Worm (Caenorhabditis elegans): ENCODE data around the gene C36B7.4.

C36B7.4 gene

DNA sequence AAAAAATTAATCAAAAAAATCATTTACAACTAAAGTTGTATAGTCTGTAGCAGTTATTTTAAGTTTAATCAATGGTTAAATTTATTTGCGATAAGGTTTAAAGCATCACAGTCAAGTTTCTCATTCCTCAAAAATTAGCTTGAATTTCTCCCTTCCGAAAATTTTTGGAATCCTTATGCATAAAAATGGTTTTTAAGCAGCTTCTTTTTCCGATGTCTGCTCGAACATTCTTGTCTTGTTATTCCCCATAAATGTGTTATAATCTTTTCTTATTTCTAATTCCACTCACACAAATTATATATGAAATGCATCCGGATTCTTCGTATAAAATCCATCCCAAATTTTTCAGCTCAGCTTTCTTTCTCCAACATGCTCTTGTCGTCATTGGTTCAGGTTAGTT is 15.7 kb upstream of the C36B7.4 start, which contains the start of gene C36B7.3 (continued):
- TF ChIP-seq mdl-1 (tag; optimal IDR thresholded peaks at IDR 0.05) = no peak
- TF ChIP-seq dmd-8 (GFP tag; IDR thresholded peaks at IDR 0.05) = no peak
- no peak for TF ChIP-seq hlh-11 (tag; optimal IDR thresholded peaks at IDR 0.05)

DNA sequence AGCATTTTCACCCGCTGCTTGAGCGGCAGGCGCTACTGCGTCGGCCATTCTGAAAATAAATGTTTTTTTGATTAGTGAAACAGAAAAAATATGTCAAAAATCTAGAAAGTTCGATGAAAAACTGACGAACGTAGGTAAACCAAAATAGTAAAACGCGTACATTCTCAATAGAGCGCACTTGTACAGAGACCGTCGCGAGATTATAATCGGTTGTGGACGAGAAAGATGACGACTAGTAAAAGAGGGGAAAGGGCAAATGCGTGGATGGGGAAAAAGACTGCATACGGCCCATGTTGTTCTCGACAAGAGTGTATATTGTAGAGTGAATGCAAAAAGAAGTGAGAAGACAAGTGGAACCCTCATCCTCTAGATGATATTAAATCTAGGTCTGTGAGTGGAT is 14.5 kb upstream of the C36B7.4 start, which contains the start of gene C36B7.6:
Gene C36B7.6, minus strand, starts transcription at position 49 of the 400 bp plus-strand sequence.
- TF ChIP-seq madf-5 (GFP tag; IDR thresholded peaks at IDR 0.05) (no peak), hlh-30 (tag; optimal IDR thresholded peaks at IDR 0.05; ENCODE audit: insufficient read depth) (peak; percentile 43), pqm-1 (tag; optimal IDR thresholded peaks at IDR 0.05) (peak; percentile 17), pha-4 (GFP tag; IDR thresholded peaks at IDR 0.05) (no peak), pha-4 (tag; optimal IDR thresholded peaks at IDR 0.05) (peak; percentile 55), nhr-28 (tag; optimal IDR thresholded peaks at IDR 0.05) (peak; percentile 55)

DNA sequence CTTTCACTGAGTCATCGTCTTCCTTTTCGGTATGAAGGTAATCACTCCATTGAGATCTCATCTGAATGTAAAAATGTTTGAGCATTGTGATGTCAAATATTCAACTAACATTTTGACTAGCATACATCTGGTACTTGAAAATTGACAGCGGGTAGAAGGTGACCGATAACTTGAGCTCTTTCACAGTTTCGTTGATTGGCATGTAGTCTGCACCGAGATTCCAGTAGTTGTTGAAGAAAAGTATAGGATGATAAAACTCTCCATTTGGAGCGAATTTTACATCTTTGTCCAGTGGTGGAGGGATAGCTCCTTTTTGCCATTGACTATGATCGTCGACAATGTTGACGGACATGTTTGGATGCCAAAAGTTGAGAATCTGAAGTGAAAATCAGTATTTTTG is 13.2 kb upstream of the C36B7.4 start:
- no peak for TF ChIP-seq F10B5.3 (tag; optimal IDR thresholded peaks at IDR 0.05)
- no peak for TF ChIP-seq F26F4.8 (GFP tag; conservative IDR thresholded peaks at IDR 0.05)
- no peak for TF ChIP-seq ceh-62 (tag; optimal IDR thresholded peaks at IDR 0.05)
- TF ChIP-seq nhr-10 (tag; optimal IDR thresholded peaks at IDR 0.05) = no peak
- peak in 1 of 2 experiments; percentile 55 for TF ChIP-seq unc-62 (GFP tag; optimal IDR thresholded peaks at IDR 0.05 in 1 of 2)
- no peak for TF ChIP-seq unc-62 (tag; optimal IDR thresholded peaks at IDR 0.05)
- TF ChIP-seq aha-1 (tag) = peak; percentile 66

DNA sequence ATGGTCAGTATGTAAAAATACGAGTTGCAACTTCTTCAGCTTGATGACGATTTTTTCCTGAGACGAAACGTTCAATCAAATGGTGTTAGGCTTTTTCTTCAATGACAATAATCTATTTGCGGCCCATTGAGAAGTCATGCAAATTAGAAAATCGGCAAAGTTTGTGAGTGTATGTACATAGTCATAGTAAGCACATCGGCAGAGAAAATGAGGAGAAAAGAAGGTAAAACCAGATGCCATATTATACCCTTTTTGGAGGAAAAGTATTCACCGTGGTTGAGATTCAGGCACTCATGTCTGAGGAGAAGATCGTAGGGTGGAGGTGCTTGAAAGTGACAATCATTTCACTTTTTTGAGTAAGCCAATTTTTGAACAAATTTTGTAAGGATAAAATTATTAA is 10.5 kb upstream of the C36B7.4 start, which contains the start of gene C36B7.5:
Gene C36B7.5, minus strand, starts transcription at position 101 of the 400 bp plus-strand sequence.
- TF ChIP-seq F44E2.7 (GFP tag; IDR thresholded peaks at IDR 0.05) = no peak
- TF ChIP-seq aha-1 (tag) = peak; percentile 64

DNA sequence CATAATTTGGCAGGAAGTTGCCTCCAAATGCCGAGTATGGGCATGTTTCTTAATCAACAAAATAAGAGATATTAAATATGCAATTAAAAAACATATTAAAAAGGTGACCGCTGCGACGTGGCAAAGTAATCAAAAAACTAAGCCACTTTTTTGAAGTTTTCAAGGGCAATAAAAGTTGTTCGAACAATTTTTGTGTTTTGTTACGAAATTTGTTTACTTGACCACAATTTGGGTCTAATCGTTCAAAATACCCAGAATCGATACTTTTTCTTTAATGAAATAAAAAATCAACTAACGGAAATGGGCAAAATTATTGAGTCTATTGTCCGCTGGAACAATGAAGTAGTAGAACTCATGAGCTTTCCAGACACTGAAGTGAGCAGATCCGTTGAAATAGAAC is 745 bp downstream of the C36B7.4 start, which contains the start of gene Y1B5A.1:
Gene Y1B5A.1, plus strand, starts transcription at position 301 of the 400 bp plus-strand sequence.
- TF ChIP-seq zip-2 (tag; optimal IDR thresholded peaks at IDR 0.05) (no peak), nhr-48 (tag; optimal IDR thresholded peaks at IDR 0.05) (no peak), nhr-6 (tag; optimal IDR thresholded peaks at IDR 0.05) (no peak), ZK337.2 (GFP tag; IDR thresholded peaks at IDR 0.05) (no peak), daf-12 (tag; optimal IDR thresholded peaks at IDR 0.05) (no peak), R02D3.7 (tag; optimal IDR thresholded peaks at IDR 0.05) (no peak), lin-39 (tag; optimal IDR thresholded peaks at IDR 0.05) (no peak), F44E2.7 (GFP tag; IDR thresholded peaks at IDR 0.05) (no peak), zag-1 (tag; optimal IDR thresholded peaks at IDR 0.05) (no peak), unc-62 (GFP tag; optimal IDR thresholded peaks at IDR 0.05 in 1 of 2) (no peak), unc-62 (tag; optimal IDR thresholded peaks at IDR 0.05) (no peak), ztf-11 (tag; optimal IDR thresholded peaks at IDR 0.05) (no peak), ceh-32 (tag; optimal IDR thresholded peaks at IDR 0.05; ENCODE audit: poor library complexity) (no peak), lin-1 (GFP tag; IDR thresholded peaks at IDR 0.05) (no peak), nhr-11 (tag; optimal IDR thresholded peaks at IDR 0.05) (no peak), spr-1 (tag; optimal IDR thresholded peaks at IDR 0.05) (no peak), nhr-42 (GFP tag; IDR thresholded peaks at IDR 0.05) (no peak), F26F4.8 (GFP tag; conservative IDR thresholded peaks at IDR 0.05) (no peak)

DNA sequence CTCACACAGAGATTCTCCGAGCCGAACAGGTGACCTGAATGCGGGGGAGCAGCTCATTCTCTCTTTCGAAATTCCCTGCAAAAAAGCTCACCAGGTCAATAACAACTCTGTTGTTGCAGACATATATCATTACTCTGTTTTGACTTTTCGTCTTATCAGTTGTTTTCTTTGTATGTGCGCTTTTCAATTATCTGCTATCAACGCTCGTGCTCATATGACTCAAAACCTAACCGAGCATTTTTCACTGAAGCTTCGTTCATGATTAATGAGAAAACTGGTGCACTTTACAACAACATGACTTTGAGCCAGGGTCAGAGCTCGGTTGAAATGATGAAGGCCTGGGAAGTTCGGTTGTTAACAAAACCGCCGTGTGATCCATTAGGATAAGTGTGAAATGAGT is 9.3 kb downstream of the C36B7.4 start:
- no peak for TF ChIP-seq nhr-41 (GFP tag; IDR thresholded peaks at IDR 0.05)
- peak; percentile 51 for TF ChIP-seq aha-1 (tag)
- TF ChIP-seq ceh-62 (tag; optimal IDR thresholded peaks at IDR 0.05) = no peak
- no peak for TF ChIP-seq php-3 (GFP tag; IDR thresholded peaks at IDR 0.05)
- TF ChIP-seq ctbp-1 (GFP tag; IDR thresholded peaks at IDR 0.05) = no peak
- no peak for TF ChIP-seq ceh-82 (tag; optimal IDR thresholded peaks at IDR 0.05)
- no peak for TF ChIP-seq zip-11 (GFP tag; IDR thresholded peaks at IDR 0.05)
- TF ChIP-seq F26F4.8 (GFP tag; conservative IDR thresholded peaks at IDR 0.05) = no peak
- peak in 1 of 2 experiments; percentile 89 for TF ChIP-seq daf-16 (GFP tag; optimal IDR thresholded peaks at IDR 0.05)
- no peak for TF ChIP-seq daf-16 (tag; optimal IDR thresholded peaks at IDR 0.05)
- no peak for TF ChIP-seq zfp-3 (GFP tag; conservative IDR thresholded peaks at IDR 0.05)
- TF ChIP-seq zfp-2 (tag; optimal IDR thresholded peaks at IDR 0.05) = no peak
